Worm (Caenorhabditis elegans): Measurements from ENCODE around the gene nex-3.

ce11 chrIII:4434294-4434781, 7.5 kb upstream of the nex-3 start, which contains the start of gene C28A5.1:
- no peak for TF ChIP-seq fos-1 (tag; optimal IDR thresholded peaks at IDR 0.05)
- no peak for TF ChIP-seq ama-1 (optimal IDR thresholded peaks at IDR 0.05)
- TF ChIP-seq elt-3 (tag; optimal IDR thresholded peaks at IDR 0.05) = no peak
- no peak for TF ChIP-seq snpc-4 (tag; optimal IDR thresholded peaks at IDR 0.05)
- no peak for TF ChIP-seq ztf-11 (tag; optimal IDR thresholded peaks at IDR 0.05)
- TF ChIP-seq unc-62 (GFP tag; optimal IDR thresholded peaks at IDR 0.05) = no peak
